Fruit fly (Drosophila melanogaster) whole organism, pupa: ENCODE data around the gene slmo.
A peak's percentile ranks its signal among the peaks of the same experiment; 100 is the strongest.

Experiments
- CG10348 ChIP-seq: fragments of 200-800 bp; sonication (Bioruptor generic); IDR thresholded peaks from 2 replicates; pipeline ENCODE4 v1.3.6; 2022; ENCODE audit warnings: missing biosample characterization, missing genetic modification characterization
- CG12605 ChIP-seq: fragments of 200-800 bp; sonication (Bioruptor generic); IDR thresholded peaks from 2 replicates; pipeline ENCODE4 v1.3.6; 2022; ENCODE audit warnings: missing biosample characterization, missing genetic modification characterization
- CG13204 ChIP-seq: fragments of 200-800 bp; sonication (Bioruptor generic); optimal IDR thresholded peaks from 2 replicates; lab custom pipeline; 2018; ENCODE audit warnings: missing biosample characterization, mild to moderate bottlenecking, missing genetic modification characterization, moderate library complexity
- CG14655 ChIP-seq: fragments of 200-800 bp; sonication (Bioruptor generic); optimal IDR thresholded peaks from 3 replicates; lab custom pipeline; 2017; ENCODE audit warnings: mild to moderate bottlenecking, missing biosample characterization, missing genetic modification reagents, missing genetic modification characterization
- CG15710 ChIP-seq: fragments of 200-800 bp; sonication (Bioruptor generic); optimal IDR thresholded peaks from 2 replicates; lab custom pipeline; 2018; ENCODE audit warnings: missing biosample characterization, mild to moderate bottlenecking, missing genetic modification characterization, moderate library complexity
- CG17806 ChIP-seq: fragments of 200-800 bp; sonication (Bioruptor generic); optimal IDR thresholded peaks from 2 replicates; lab custom pipeline; 2018; ENCODE audit warnings: missing biosample characterization, mild to moderate bottlenecking, missing genetic modification characterization, moderate library complexity
- CG32121 ChIP-seq: fragments of 200-800 bp; sonication (Bioruptor generic); IDR thresholded peaks from 2 replicates; pipeline ENCODE4 v1.3.6; 2022; ENCODE audit warnings: missing biosample characterization, missing genetic modification characterization
- CG34367 ChIP-seq: fragments of 200-800 bp; sonication (Bioruptor generic); optimal IDR thresholded peaks from 2 replicates; lab custom pipeline; 2018; ENCODE audit warnings: missing biosample characterization, mild to moderate bottlenecking, missing genetic modification characterization
- CG4496 ChIP-seq: fragments of 200-800 bp; sonication (Bioruptor generic); IDR thresholded peaks from 3 replicates; pipeline ENCODE4 v1.3.6; 2022; ENCODE audit warnings: missing biosample characterization, missing genetic modification characterization
- CG8159 ChIP-seq: fragments of 200-800 bp; sonication (Bioruptor generic); optimal IDR thresholded peaks from 3 replicates; lab custom pipeline; 2018; ENCODE audit warnings: missing biosample characterization, mild to moderate bottlenecking, missing genetic modification characterization, moderate library complexity
- CG8301 ChIP-seq: fragments of 200-800 bp; sonication (Bioruptor generic); optimal IDR thresholded peaks from 2 replicates; lab custom pipeline; 2018; ENCODE audit warnings: missing biosample characterization, mild to moderate bottlenecking, missing genetic modification characterization
- CG9948 ChIP-seq: fragments of 200-800 bp; sonication (Bioruptor generic); optimal IDR thresholded peaks from 2 replicates; lab custom pipeline; 2018; ENCODE audit warnings: missing biosample characterization, mild to moderate bottlenecking, missing genetic modification characterization, moderate library complexity
- D1 ChIP-seq: fragments of 200-800 bp; sonication (Bioruptor generic); optimal IDR thresholded peaks from 2 replicates; lab custom pipeline; 2018; ENCODE audit warnings: missing biosample characterization, mild to moderate bottlenecking, missing genetic modification characterization, moderate library complexity
- EcR ChIP-seq: fragments of 200-800 bp; sonication (Bioruptor generic); optimal IDR thresholded peaks from 3 replicates; lab custom pipeline; 2019; ENCODE audit warnings: missing biosample characterization, missing genetic modification characterization, mild to moderate bottlenecking, moderate library complexity, missing genetic modification reagents
- Ets98B ChIP-seq: fragments of 200-800 bp; sonication (Bioruptor generic); IDR thresholded peaks from 2 replicates; pipeline ENCODE4 v1.3.6; 2022; ENCODE audit warnings: missing biosample characterization, missing genetic modification characterization
- Pif1A ChIP-seq: fragments of 200-800 bp; sonication (Bioruptor generic); optimal IDR thresholded peaks from 3 replicates; lab custom pipeline; 2016; ENCODE audit warnings: missing biosample characterization, missing genetic modification characterization
- Pif1B ChIP-seq: fragments of 200-800 bp; sonication (Bioruptor generic); optimal IDR thresholded peaks from 3 replicates; lab custom pipeline; 2016; ENCODE audit warnings: missing biosample characterization, missing genetic modification characterization
- Snoo ChIP-seq: fragments of 200-800 bp; sonication (Bioruptor generic); optimal IDR thresholded peaks from 3 replicates; lab custom pipeline; 2017; ENCODE audit warnings: missing biosample characterization, mild to moderate bottlenecking, missing genetic modification characterization, inconsistent platforms
- fd96Ca ChIP-seq: fragments of 200-800 bp; sonication (Bioruptor generic); IDR thresholded peaks from 3 replicates; pipeline ENCODE4 v1.3.6; 2022; ENCODE audit warnings: missing biosample characterization, missing genetic modification characterization
- gl ChIP-seq: fragments of 200-800 bp; sonication (Bioruptor generic); optimal IDR thresholded peaks from 2 replicates; lab custom pipeline; 2018; ENCODE audit warnings: missing biosample characterization, mild to moderate bottlenecking, missing genetic modification characterization
- rn ChIP-seq: fragments of 200-800 bp; sonication (Bioruptor generic); IDR thresholded peaks from 2 replicates; pipeline ENCODE4 v1.3.6; 2022; ENCODE audit warnings: missing biosample characterization, missing genetic modification characterization

slmo gene

DNA sequence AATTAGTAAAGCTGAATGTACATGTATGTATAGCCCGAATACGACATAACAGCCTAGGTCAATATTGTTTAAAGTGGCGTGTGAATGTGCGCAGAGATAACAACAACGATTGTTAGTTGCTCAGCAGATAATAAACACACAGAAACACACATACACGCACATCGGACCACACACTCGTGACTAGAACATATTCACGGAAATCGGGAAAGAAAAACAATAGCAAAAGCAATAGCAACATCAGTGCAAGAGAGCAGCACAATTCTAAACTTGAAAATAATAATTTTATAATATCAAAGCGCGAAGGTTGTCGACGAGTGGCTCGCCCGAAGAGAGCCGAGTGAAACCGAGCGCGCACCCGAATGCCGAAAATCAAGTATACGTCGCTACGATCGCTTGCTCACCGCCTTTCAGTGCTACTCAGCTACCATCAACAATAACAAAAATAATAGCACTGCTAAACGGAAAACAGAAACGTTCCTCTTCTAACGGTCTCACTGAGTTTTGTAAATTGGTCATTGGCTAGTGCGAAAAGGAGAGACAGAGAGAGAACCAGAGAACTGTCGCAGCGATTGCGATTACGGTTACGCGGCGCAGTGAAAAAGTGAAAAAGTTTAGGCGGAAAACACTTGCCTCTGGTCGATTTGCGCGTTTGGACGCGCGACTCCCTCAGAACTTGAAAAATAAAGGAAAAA is 34.6 kb upstream of the slmo start:
- TF ChIP-seq Pif1B (GFP tag; lab: Kevin White, UChicago) (no peak), CG32121 (GFP tag; lab: Robert Waterston, UW) (no peak), rn (GFP tag; lab: Robert Waterston, UW) (no peak), CG15710 (tag; lab: Kevin White, UChicago) (no peak), CG10348 (no peak), CG8301 (no peak), Ets98B (GFP tag; lab: Robert Waterston, UW) (no peak; the same call in 1 of the 2 replicates), EcR (no peak), CG13204 (GFP tag; lab: Kevin White, UChicago) (no peak), CG9948 (tag; lab: Kevin White, UChicago) (no peak), fd96Ca (GFP tag; lab: Robert Waterston, UW) (no peak), CG34367 (tag; lab: Kevin White, UChicago) (no peak), CG17806 (tag; lab: Kevin White, UChicago) (no peak), CG4496 (no peak), Snoo (tag; lab: Kevin White, UChicago) (no peak), CG8159 (no peak), D1 (tag; lab: Kevin White, UChicago) (no peak), CG12605 (no peak), CG14655 (GFP tag; lab: Kevin White, UChicago) (no peak)

DNA sequence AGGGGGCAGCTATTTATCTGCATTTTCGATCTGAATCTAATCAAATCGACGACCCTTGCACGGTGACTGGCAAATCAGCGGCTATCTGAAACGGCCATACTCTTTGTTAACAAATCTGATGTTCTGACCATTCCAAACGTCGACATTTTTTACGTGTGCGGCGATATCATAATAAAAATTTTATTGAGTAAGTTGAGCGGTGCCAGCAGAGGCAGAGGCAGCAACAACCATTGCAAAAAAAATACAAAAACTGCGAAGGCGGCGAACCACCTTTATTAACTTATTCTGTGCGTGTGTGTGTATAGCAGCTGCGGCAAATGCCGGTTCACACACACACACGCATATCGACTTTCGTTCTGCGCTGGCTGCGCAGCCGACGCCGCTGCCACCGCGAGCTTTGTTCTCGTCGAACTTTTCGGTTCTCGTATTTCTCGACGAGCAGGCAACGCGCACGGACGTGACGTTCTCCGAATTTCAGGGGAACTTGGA is 33.7 kb upstream of the slmo start, which contains the start of gene Kr-h1:
Gene Kr-h1 (plus strand): TSS at position 447 of the 489 bp plus-strand sequence.
- TF ChIP-seq CG14655 (GFP tag; lab: Kevin White, UChicago) (no peak), CG9948 (tag; lab: Kevin White, UChicago) (no peak), CG13204 (GFP tag; lab: Kevin White, UChicago) (no peak), Snoo (tag; lab: Kevin White, UChicago) (no peak), rn (GFP tag; lab: Robert Waterston, UW) (no peak), CG17806 (tag; lab: Kevin White, UChicago) (no peak), CG15710 (tag; lab: Kevin White, UChicago) (no peak), CG8159 (no peak), EcR (no peak), CG12605 (no peak), CG10348 (no peak), Pif1B (GFP tag; lab: Kevin White, UChicago) (no peak), CG8301 (no peak), fd96Ca (GFP tag; lab: Robert Waterston, UW) (no peak), Ets98B (GFP tag; lab: Robert Waterston, UW) (no peak)
- TF ChIP-seq, all 21 proteins: peak for 0

DNA sequence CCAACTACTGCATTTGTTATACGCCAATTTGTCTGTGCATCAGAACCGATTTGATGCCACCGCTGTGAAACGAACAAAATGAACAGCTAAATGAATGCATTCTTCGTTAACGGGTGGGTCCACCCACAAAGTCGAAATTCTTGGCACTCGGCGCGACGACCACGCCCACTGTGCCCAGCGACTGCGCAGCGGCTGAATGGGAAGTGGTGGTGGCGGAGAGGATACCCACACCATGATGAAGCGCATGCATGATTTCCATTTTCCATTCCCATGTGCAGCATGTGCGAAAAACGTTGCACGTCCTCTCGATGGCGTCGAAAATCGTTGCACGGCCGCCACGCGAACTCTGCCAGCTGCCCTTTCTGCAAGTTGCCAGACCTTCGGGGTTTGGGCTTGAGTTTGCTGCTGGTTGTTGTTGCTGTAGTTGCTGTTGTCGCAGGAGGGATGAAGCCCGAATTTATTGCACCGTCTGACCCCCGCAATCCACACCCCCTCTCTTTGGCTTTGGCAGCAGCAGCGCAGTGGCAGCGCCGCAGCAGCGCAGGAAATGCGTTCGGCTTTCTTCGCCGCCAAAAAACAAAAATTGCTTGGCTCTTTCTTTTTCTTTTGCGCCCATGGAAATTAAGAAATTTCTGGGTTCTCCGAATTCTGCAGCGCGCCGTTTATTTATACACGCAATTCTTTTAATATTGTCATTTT is 32.8 kb upstream of the slmo start:
- TF ChIP-seq CG12605: no peak
- no peak for TF ChIP-seq CG8301
- no peak for TF ChIP-seq CG8159
- no peak for TF ChIP-seq Ets98B (GFP tag; lab: Robert Waterston, UW)
- TF ChIP-seq D1 (tag; lab: Kevin White, UChicago): no peak
- no peak for TF ChIP-seq CG14655 (GFP tag; lab: Kevin White, UChicago)
- no peak for TF ChIP-seq CG15710 (tag; lab: Kevin White, UChicago)
- TF ChIP-seq CG17806 (tag; lab: Kevin White, UChicago): no peak
- no peak for TF ChIP-seq CG32121 (GFP tag; lab: Robert Waterston, UW)
- no peak for TF ChIP-seq CG10348
- TF ChIP-seq EcR: peak; percentile 60
- TF ChIP-seq fd96Ca (GFP tag; lab: Robert Waterston, UW): no peak
- TF ChIP-seq rn (GFP tag; lab: Robert Waterston, UW): no peak
- no peak for TF ChIP-seq Pif1A
- peak; percentile 42; the same call in 1 of the 3 replicates for TF ChIP-seq CG4496
- peak; percentile 30 for TF ChIP-seq Snoo (tag; lab: Kevin White, UChicago)
- TF ChIP-seq Pif1B (GFP tag; lab: Kevin White, UChicago): no peak
- TF ChIP-seq CG9948 (tag; lab: Kevin White, UChicago): no peak
- no peak for TF ChIP-seq CG13204 (GFP tag; lab: Kevin White, UChicago)
- no peak for TF ChIP-seq gl (tag; lab: Kevin White, UChicago)
- no peak for TF ChIP-seq CG34367 (tag; lab: Kevin White, UChicago)

DNA sequence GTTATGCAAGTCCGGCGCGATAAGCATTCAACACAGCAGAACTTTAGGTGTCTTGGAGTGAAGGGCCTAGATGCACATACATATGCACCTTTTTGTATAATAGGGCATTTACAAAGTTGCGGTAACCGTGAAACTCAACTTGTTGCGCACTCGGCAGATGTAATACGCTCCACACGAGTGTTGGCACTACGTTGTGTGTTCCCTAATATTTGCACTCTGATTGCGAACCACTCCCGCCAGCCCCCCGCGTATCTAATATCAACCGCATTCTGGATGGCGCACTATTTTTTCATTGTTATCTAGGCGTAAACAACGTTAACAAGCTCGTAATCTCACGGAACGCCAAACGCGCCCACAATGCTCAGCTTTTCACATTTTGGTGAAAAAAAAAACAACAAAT is 31.8 kb upstream of the slmo start:
- TF ChIP-seq Ets98B (GFP tag; lab: Robert Waterston, UW): no peak
- TF ChIP-seq fd96Ca (GFP tag; lab: Robert Waterston, UW): 0 out of 3 replicates have a peak, but pooled peaks have one; percentile 23
- TF ChIP-seq Snoo (tag; lab: Kevin White, UChicago): no peak
- TF ChIP-seq EcR: no peak
- TF ChIP-seq CG8301: no peak
- TF ChIP-seq CG17806 (tag; lab: Kevin White, UChicago): no peak
- no peak for TF ChIP-seq CG34367 (tag; lab: Kevin White, UChicago)
- no peak for TF ChIP-seq CG9948 (tag; lab: Kevin White, UChicago)
- no peak for TF ChIP-seq CG12605
- TF ChIP-seq CG4496: 0 out of 3 replicates have a peak, but pooled peaks have one; percentile 38
- TF ChIP-seq CG32121 (GFP tag; lab: Robert Waterston, UW): no peak
- TF ChIP-seq, all 21 proteins: peak for 2

DNA sequence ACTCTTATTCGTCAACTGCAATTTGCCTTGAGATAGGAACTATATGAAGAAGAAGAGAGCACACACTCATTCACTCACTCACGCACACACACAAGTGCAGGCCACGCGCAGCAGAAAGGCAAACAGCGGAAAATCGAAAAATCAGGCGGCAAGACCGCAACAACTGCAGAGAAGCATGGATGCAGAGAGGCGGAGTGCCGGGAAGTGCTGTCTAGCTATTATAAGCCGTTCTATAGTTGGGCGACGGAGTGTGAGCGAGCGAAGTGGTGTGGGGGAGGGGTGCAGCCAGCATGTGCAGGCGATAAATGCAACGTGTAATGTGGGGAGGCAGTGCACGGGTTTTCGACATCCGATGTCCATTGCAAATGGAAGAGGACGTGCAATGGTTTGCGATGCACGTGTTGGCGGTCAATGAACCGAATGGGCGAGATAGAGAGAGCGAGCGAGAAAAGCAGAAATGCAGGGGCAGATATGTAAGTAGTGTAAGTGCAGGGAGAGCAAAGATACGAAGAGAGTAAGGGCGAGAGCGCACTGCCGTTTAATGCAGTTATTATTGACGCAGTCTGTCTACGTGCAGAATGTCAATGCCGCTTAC is 30.3 kb upstream of the slmo start:
- TF ChIP-seq CG10348 (no peak), fd96Ca (GFP tag; lab: Robert Waterston, UW) (peak; percentile 29; the same call in 1 of the 3 replicates), Pif1A (no peak), EcR (peak; percentile 100), CG13204 (GFP tag; lab: Kevin White, UChicago) (peak; percentile 72), CG8159 (no peak), CG8301 (peak; percentile 5), CG17806 (tag; lab: Kevin White, UChicago) (no peak), gl (tag; lab: Kevin White, UChicago) (peak; percentile 1), Snoo (tag; lab: Kevin White, UChicago) (peak; percentile 56), Ets98B (GFP tag; lab: Robert Waterston, UW) (peak; percentile 47; the same call in 1 of the 2 replicates), Pif1B (GFP tag; lab: Kevin White, UChicago) (no peak), CG34367 (tag; lab: Kevin White, UChicago) (no peak), CG9948 (tag; lab: Kevin White, UChicago) (no peak), D1 (tag; lab: Kevin White, UChicago) (no peak), CG32121 (GFP tag; lab: Robert Waterston, UW) (peak; percentile 75), CG15710 (tag; lab: Kevin White, UChicago) (no peak), rn (GFP tag; lab: Robert Waterston, UW) (no peak), CG4496 (peak; percentile 57), CG12605 (no peak), CG14655 (GFP tag; lab: Kevin White, UChicago) (no peak)
